Fruit fly (Drosophila melanogaster) whole organism, embryonic: ENCODE measurements around the gene CG12814.

ENCODE experiments used
- CG13624 ChIP-seq: fragments of 200-800 bp; sonication (Bioruptor generic); optimal IDR thresholded peaks from 2 replicates; lab custom pipeline; 2016; ENCODE audit warnings: missing biosample characterization, missing genetic modification characterization
- CG6683 ChIP-seq: fragments of 200-800 bp; sonication (Bioruptor generic); optimal IDR thresholded peaks from 2 replicates; lab custom pipeline; 2017; ENCODE audit warnings: missing biosample characterization, mild to moderate bottlenecking, missing genetic modification characterization, missing genetic modification reagents
- Gug ChIP-seq: fragments of 200-800 bp; sonication (Bioruptor generic); IDR thresholded peaks from 4 replicates; pipeline ENCODE4 v1.3.6; 2022; ENCODE audit warnings: missing biosample characterization, missing genetic modification characterization
- HmgD ChIP-seq: fragments of 200-800 bp; sonication (Bioruptor generic); optimal IDR thresholded peaks from 3 replicates; lab custom pipeline; 2016; ENCODE audit warnings: missing biosample characterization, missing genetic modification characterization
- ci ChIP-seq: fragments of 200-800 bp; sonication (Bioruptor generic); IDR thresholded peaks from 3 replicates; pipeline ENCODE4 v1.3.6; 2022; ENCODE audit warnings: missing biosample characterization, missing genetic modification characterization

DNA sequence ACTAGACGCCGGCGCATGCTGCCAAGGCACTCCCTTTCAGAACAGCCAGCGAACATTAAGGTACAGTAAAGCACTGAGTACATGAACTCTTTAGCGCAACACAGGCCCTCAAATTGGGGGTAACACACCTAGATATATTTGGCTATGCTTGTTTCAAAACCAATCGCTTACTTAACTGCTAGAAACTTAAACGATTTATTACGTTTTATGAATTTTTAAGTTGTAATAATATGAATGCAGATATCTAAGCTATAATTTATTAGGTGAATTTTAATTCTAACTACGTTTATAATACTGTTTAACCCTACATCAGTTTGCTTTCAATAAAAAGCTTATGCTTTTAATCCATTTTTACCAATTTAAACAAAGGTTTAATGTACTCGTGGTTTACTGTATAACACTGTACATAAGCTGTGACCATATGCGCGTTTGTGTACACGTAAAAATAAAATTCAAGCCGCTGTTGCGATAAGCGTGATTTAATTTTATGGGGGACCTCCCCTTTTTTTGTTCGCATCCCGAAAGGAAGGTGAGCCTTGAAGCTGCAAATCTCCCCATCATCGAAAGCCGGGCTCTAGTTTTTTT, 12.4 kb downstream of the CG12814 start:
- TF ChIP-seq CG6683 (GFP tag; lab: Kevin White, UChicago) (no peak), Gug (GFP tag; lab: Robert Waterston, UW) (no peak), ci (GFP tag; lab: Robert Waterston, UW) (no peak), HmgD (GFP tag; lab: Kevin White, UChicago) (no peak), CG13624 (GFP tag; lab: Kevin White, UChicago) (no peak)
